Worm (Caenorhabditis elegans) whole organism, L4/young adult: ENCODE results near the gene ech-2.

Experiments used
- W03F9.2 ChIP-seq: fragments of 150-350 bp; optimal IDR thresholded peaks from 2 replicates; lab custom pipeline; 2014; ENCODE audit warnings: missing biosample characterization, missing genetic modification characterization
- dao-5 ChIP-seq: sonication (generic microtip); optimal IDR thresholded peaks from 2 replicates; lab custom pipeline; 2016; ENCODE audit warnings: missing genotype, missing genetic modification characterization, moderate library complexity, missing compliant biosample characterization
- him-1 ChIP-seq: sonication (generic microtip); optimal IDR thresholded peaks from 2 replicates; lab custom pipeline; 2016; ENCODE audit warnings: missing genotype, missing genetic modification reagents, missing genetic modification characterization, missing compliant biosample characterization

Gene ech-2

DNA sequence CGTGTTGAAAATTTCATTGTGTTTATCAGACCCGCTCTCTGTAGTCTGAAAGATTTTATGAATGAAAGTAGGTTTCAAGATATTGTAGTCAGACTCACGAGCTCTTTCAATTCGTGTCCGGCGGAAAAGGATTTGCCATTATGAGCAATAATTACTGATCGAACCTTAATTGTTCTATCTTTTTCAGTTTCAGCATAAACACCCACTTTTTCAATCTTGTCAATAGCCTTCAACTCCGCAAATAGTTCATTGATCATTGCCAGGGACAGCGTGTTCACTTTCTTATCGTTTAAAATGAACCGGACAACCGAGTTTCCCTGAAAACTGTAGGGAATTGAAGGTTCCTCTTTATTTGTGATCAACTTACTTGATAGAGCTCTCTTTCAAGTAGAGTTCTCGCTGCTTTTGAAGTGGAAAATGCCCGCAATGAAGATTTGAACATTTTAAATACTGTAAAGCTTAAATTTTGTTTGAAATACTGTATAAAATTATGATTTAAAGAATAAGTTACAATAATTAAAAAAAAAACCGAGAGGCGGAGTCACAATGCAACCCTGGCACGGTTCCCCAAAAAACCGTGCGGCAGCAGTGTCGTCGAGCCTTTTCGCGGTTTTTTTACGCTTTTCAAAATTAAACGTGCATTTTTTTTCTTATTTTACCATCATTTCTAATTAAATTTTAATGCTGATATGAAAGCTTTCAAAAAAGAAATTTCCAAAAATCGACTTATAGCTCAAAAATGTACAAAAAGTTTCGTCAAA, at the start of gene ech-2:
Gene ech-2, minus strand, starts transcription at position 452 of the 761 bp plus-strand sequence.
- TF ChIP-seq him-1 (tag; lab: Kevin White, UChicago): no peak
- TF ChIP-seq dao-5 (tag; lab: Kevin White, UChicago): no peak
- peak; percentile 26 for TF ChIP-seq W03F9.2 (tag; lab: Kevin White, UChicago)

DNA sequence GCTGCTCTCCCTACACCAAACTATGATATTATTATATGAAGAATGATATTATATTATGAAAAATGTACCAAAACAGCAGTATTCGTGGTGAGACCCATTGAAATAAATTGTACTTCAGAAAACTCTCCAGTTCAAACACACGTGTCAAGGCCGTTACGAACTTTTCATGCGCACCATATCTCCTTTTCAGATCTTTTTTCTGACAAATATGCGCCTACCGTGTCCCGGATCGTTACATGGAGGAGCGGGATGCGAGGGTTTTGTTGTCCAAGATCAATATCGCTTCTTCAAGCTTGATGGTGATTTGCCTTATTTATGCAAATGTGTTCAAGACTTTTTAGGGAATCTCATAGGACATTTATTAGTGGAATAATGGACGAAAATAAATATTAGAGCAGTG, 47.5 kb upstream of the ech-2 start:
- TF ChIP-seq dao-5 (tag; lab: Kevin White, UChicago) (no peak), W03F9.2 (tag; lab: Kevin White, UChicago) (no peak), him-1 (tag; lab: Kevin White, UChicago) (no peak)

DNA sequence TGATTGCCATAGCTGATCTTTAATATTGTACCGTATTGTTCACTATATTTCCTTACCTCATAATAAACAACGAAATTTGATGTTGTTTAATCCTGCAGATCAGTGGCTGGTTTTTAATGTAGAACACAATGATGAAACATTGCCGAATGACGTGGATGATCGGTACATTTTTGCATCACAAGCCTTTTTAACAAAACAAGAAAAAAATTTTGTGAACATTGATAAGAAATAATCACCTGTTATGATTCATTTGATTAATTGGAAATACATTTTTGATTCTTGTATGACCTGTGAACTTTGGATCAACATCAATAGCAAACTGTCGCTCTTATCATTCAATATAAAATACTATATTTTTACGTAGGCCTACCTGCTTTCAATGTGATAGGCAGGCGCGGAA, 46.7 kb upstream of the ech-2 start:
- no peak for TF ChIP-seq dao-5 (tag; lab: Kevin White, UChicago)
- TF ChIP-seq W03F9.2 (tag; lab: Kevin White, UChicago): no peak
- TF ChIP-seq him-1 (tag; lab: Kevin White, UChicago): no peak

DNA sequence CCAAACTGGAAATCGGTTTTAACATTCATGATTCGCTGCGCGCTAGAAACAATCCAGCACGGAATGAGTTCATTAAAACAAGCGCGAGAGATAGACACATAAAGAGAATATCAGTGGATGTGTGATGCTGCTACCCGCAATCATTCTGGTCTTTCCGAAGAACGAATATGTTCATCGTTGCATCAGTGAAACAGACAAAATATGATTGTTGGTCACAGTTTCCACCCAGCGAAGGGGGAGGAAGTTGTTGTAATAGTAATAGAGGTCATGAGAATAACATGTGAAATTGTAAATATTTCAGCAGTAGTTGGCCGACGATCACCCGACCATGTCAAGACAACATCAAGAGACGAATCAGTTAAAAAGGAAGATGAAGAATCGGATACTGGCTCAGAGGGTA, 45.1 kb upstream of the ech-2 start:
- no peak for TF ChIP-seq W03F9.2 (tag; lab: Kevin White, UChicago)
- TF ChIP-seq dao-5 (tag; lab: Kevin White, UChicago): no peak
- no peak for TF ChIP-seq him-1 (tag; lab: Kevin White, UChicago)

DNA sequence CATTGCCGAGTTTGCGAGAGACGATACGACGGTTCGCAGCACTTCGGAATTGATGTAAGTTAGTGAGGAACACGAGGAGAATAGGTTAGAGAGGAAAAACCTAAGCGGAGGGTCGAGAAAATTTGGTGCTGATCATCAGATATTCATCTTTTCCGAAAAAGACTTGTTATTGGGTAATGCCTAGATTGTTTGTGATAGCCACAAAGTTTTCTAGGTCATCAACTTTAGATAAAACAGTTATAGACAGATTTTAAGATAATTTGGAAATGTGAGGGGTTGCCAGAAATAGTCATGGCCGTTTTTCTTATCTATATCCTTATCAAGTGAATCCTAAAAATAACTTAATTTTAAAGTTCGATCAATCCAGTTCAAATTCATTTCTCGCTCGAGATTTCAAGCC, 44.2 kb upstream of the ech-2 start:
- TF ChIP-seq W03F9.2 (tag; lab: Kevin White, UChicago) (no peak), dao-5 (tag; lab: Kevin White, UChicago) (no peak), him-1 (tag; lab: Kevin White, UChicago) (no peak)

DNA sequence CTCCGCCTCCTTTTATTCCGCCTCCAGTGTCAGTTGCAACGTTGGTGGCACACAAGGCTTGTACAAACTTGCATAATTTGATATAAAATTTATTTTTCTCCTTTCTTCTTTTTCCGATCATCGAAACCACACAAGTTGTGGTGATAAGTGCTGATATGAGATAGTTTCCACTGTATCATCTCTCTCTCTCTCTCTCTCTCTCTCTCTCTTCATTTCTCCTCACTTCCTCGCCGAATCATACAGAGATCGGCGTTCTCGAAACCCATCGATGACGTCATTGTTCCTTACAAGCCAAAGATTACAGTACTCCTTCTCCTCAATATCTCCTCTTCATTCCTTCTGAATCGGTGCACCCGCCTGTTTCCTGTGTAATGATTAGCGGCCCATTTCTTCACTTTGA, 43.2 kb upstream of the ech-2 start, which contains the start of gene nhr-43:
Gene nhr-43, plus strand, starts transcription at position 233 of the 400 bp plus-strand sequence.
- TF ChIP-seq him-1 (tag; lab: Kevin White, UChicago) (no peak), W03F9.2 (tag; lab: Kevin White, UChicago) (no peak), dao-5 (tag; lab: Kevin White, UChicago) (no peak)

DNA sequence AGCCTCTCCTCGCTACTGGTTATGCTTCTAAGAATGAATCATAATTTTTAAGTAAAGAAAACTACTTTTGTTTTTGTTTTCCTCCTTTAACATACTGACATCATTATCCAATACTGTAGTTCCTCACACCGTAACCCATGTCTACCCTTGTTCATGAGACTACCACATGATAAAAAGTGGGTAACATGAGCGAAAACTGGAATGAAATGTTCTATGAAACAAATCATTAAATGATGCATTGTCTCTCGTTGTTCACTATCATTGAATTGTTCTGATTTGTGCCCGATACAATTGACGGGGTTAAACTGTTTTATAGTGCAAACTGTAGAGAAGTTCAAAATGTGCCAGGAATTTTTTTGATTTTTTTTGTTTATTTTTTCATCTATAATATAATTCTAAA, 41.6 kb upstream of the ech-2 start:
- no peak for TF ChIP-seq him-1 (tag; lab: Kevin White, UChicago)
- no peak for TF ChIP-seq dao-5 (tag; lab: Kevin White, UChicago)
- TF ChIP-seq W03F9.2 (tag; lab: Kevin White, UChicago): no peak

DNA sequence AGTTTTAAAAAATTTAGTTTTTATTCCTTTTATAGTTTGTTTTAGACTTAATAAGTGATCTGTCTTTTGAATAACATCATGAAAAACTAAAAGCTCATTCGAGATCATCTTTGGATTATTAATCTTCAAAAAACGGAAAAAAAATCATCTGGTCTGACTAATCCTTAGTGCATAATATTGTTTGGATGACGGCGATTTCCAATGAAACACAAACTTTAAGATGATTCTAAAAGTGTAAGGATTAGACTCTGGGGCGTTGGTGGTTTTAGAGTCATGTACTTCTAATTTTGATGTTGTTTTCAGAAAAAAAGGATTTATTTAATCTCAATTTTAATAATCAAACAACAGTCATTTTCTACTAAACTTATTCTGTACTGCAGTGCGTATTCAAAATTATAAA, 37.2 kb upstream of the ech-2 start:
- TF ChIP-seq W03F9.2 (tag; lab: Kevin White, UChicago) (no peak), dao-5 (tag; lab: Kevin White, UChicago) (no peak), him-1 (tag; lab: Kevin White, UChicago) (no peak)

DNA sequence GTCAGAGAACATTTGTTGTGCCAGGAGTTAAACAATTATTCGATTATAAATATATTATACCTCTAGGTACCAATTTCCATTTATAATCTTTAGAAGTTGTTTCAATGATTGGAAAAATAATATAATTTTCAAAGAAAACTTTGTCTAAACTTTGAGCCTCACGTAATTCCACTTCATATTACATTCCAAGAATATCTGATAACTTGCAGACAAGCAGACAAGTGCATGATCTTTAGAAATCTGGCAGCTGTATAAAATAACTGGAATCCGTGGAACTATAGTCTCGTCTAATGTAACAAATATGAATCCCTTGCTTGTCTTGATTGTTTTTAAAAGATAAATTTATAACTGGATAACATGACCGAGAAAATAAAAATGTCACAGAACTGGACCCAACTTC, 36.4 kb upstream of the ech-2 start:
- no peak for TF ChIP-seq him-1 (tag; lab: Kevin White, UChicago)

DNA sequence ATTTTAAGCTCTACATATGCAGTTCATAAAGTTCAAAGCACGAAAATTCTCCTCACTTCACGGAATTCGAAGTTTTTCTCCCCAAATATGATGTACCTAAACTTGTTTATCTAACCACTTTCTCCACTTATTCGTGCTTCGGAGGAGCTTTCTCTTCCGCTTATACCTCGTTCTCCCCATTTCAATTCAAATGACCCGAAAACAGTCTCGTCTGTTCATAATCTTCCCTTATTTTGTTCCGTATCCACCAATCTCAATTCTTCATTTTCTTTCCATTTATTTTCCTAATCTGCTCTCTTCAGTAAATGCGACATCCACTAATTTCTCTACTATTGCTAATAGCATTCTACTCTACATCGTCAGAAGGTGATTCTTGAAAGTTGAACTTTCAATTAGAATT, 29.2 kb upstream of the ech-2 start, which contains the start of gene let-653:
Gene let-653, plus strand, starts transcription at position 301 of the 400 bp plus-strand sequence.
- TF ChIP-seq him-1 (tag; lab: Kevin White, UChicago): no peak
- TF ChIP-seq W03F9.2 (tag; lab: Kevin White, UChicago): no peak
- TF ChIP-seq dao-5 (tag; lab: Kevin White, UChicago): no peak

DNA sequence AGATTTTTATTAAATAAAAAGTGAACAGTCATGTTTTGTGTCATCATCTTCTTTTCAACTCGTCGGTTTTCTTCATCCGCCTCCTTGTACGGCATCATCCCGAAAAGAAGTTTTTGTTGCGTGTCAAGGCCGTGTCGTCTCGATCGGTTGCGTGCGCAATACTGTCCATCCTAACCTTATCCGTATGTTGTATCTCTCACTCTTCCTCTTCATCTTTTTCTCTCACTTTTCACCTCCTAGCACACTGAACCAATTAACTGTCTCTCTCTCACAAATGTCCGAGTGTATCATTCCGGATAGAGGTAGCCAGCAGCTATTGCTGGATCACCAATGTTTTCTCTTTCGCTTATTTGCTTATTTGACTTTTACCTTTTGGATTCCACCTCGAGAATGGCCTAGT, 27.3 kb upstream of the ech-2 start:
- TF ChIP-seq him-1 (tag; lab: Kevin White, UChicago) (no peak), dao-5 (tag; lab: Kevin White, UChicago) (no peak), W03F9.2 (tag; lab: Kevin White, UChicago) (no peak)

DNA sequence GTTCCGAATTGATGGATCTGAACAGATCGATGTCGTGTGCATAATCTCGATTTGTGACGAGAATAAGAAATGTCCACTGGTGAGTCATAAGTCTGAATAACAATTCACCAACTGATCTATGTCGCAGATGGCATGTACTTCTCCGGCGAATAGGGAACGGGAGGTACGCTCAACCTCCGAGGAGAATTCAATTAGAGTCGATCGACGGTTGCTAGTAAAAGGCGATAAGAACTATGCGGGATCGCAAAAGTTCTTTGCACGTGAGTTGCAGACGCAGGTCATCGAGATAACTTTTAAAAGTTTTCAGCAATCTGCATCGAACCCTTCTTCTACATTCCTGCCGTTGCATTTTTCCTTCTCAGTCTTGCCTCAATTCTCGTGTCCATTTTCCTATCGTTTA, 26.4 kb upstream of the ech-2 start:
- no peak for TF ChIP-seq W03F9.2 (tag; lab: Kevin White, UChicago)
- no peak for TF ChIP-seq him-1 (tag; lab: Kevin White, UChicago)
- no peak for TF ChIP-seq dao-5 (tag; lab: Kevin White, UChicago)

DNA sequence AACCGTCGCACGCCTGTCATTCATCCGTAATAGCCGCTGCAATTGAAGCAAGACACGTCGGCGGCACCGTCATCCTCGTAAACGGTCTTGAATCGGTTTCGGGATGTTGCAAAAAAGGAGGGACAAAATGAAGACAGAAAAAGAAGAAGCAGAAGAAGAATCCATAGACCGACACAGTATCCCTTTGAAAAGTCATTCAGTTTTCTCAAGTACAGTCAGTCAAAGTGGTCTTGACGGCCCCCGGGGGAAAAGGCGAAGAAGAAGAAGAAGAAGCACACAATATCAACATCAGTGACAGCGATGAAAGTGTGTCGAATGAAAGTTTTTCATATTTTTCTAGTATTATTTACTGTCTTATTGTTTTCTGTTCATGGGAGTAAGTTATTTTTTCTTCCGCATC, 22.1 kb upstream of the ech-2 start, which contains the start of gene cutl-27:
Gene cutl-27, plus strand, starts transcription at position 301 of the 400 bp plus-strand sequence.
- no peak for TF ChIP-seq W03F9.2 (tag; lab: Kevin White, UChicago)
- TF ChIP-seq him-1 (tag; lab: Kevin White, UChicago): no peak
- TF ChIP-seq dao-5 (tag; lab: Kevin White, UChicago): no peak

DNA sequence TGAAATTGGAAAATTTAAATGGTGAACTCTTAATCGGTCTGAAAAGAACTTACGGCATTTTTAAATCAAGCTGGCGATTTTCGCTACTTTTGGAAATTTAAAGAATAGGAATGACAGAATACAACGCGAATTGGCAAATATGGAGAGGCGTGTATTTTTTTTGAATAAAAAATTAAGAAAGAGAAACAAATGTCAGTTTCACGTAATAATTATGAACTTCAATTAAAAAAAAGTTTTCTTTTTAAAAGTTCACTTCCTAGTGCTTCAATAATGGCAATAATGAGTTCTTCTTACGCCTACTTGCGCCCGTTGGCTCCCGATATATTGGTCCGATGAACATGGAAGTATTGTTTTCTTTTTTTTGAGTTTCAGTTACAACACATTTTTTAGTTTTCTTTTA, 21.5 kb upstream of the ech-2 start, which contains the start of gene pph-2:
Gene pph-2, minus strand, starts transcription at position 101 of the 400 bp plus-strand sequence.
- TF ChIP-seq him-1 (tag; lab: Kevin White, UChicago): no peak
- no peak for TF ChIP-seq W03F9.2 (tag; lab: Kevin White, UChicago)
- TF ChIP-seq dao-5 (tag; lab: Kevin White, UChicago): no peak
